Worm (Caenorhabditis elegans) whole organism, young adult: ENCODE results near the gene ifg-1.
A peak's percentile ranks its signal among the peaks of the same experiment; 100 is the strongest.

Experiments
- B0019.2 ChIP-seq: fragments of 200-800 bp; sonication (Bioruptor generic); conservative IDR thresholded peaks from 2 replicates; pipeline ENCODE4 v1.3.6; 2022; ENCODE audit warnings: missing genetic modification reagents, missing genetic modification characterization, missing compliant biosample characterization
- F33H1.4 ChIP-seq: fragments of 200-800 bp; sonication (Bioruptor generic); IDR thresholded peaks from 2 replicates; pipeline ENCODE4 v1.3.6; 2022; ENCODE audit warnings: missing genetic modification reagents, missing genetic modification characterization, missing compliant biosample characterization
- F57A8.1 ChIP-seq: fragments of 200-800 bp; sonication (Bioruptor generic); optimal IDR thresholded peaks from 2 replicates; lab custom pipeline; 2018; ENCODE audit warnings: mild to moderate bottlenecking, missing genetic modification characterization, moderate library complexity, missing compliant biosample characterization
- T26A5.8 ChIP-seq: sonication (generic microtip); optimal IDR thresholded peaks from 2 replicates; lab custom pipeline; 2016; ENCODE audit warnings: missing genetic modification characterization, missing compliant biosample characterization
- Y56A3A.18 ChIP-seq: fragments of 200-800 bp; sonication (Bioruptor generic); IDR thresholded peaks from 2 replicates; pipeline ENCODE4 v1.3.6; 2022; ENCODE audit warnings: missing genetic modification reagents, missing genetic modification characterization, missing compliant biosample characterization
- Y95B8A.8 ChIP-seq: fragments of 200-800 bp; sonication (Bioruptor generic); IDR thresholded peaks from 2 replicates; pipeline ENCODE4 v1.3.6; 2022; ENCODE audit warnings: missing genetic modification reagents, missing genetic modification characterization, missing compliant biosample characterization
- aptf-2 ChIP-seq: fragments of 200-800 bp; sonication (Bioruptor generic); conservative IDR thresholded peaks from 2 replicates; pipeline ENCODE4 v1.3.6; 2022; ENCODE audit warnings: missing genetic modification reagents, missing genetic modification characterization, missing compliant biosample characterization
- attf-3 ChIP-seq: fragments of 200-800 bp; sonication (Bioruptor generic); conservative IDR thresholded peaks from 2 replicates; pipeline ENCODE4 v1.3.6; 2022; ENCODE audit warnings: missing genetic modification reagents, missing genetic modification characterization, missing compliant biosample characterization
- attf-5 ChIP-seq: fragments of 200-800 bp; sonication (Bioruptor generic); optimal IDR thresholded peaks from 2 replicates; lab custom pipeline; 2018; ENCODE audit warnings: mild to moderate bottlenecking, missing genetic modification characterization, missing compliant biosample characterization
- attf-6 ChIP-seq: fragments of 200-800 bp; sonication (Bioruptor generic); IDR thresholded peaks from 2 replicates; pipeline ENCODE4 v1.3.6; 2022; ENCODE audit warnings: missing genetic modification reagents, missing genetic modification characterization, missing compliant biosample characterization
- bed-1 ChIP-seq: fragments of 200-800 bp; sonication (Bioruptor generic); IDR thresholded peaks from 2 replicates; pipeline ENCODE4 v1.3.6; 2022; ENCODE audit warnings: missing genetic modification reagents, missing genetic modification characterization, missing compliant biosample characterization
- cebp-1 ChIP-seq, 2 experiments: fragments of 200-800 bp in 1 of 2; sonication (Bioruptor generic) in 1 of 2; sonication (generic microtip) in 1 of 2; IDR thresholded peaks in 1 of 2; optimal IDR thresholded peaks in 1 of 2; 2 replicates each; pipeline versions ENCODE4 v1.3.6 to Lab custom; 2017 to 2022; ENCODE audit warnings: missing compliant biosample characterization in 2 of 2, missing genetic modification characterization in 2 of 2, mild to moderate bottlenecking in 1 of 2, missing genetic modification reagents in 1 of 2, moderate library complexity in 1 of 2
- ceh-27 ChIP-seq: fragments of 200-800 bp; sonication (Bioruptor generic); optimal IDR thresholded peaks from 2 replicates; lab custom pipeline; 2018; ENCODE audit warnings: mild to moderate bottlenecking, missing genetic modification characterization, moderate library complexity, missing compliant biosample characterization
- ceh-40 ChIP-seq: fragments of 200-800 bp; sonication (Bioruptor generic); IDR thresholded peaks from 2 replicates; pipeline ENCODE4 v1.3.6; 2022; ENCODE audit warnings: missing genetic modification characterization, missing compliant biosample characterization
- die-1 ChIP-seq: sonication (generic microtip); optimal IDR thresholded peaks from 2 replicates; lab custom pipeline; 2016; ENCODE audit warnings: missing genotype, mild to moderate bottlenecking, missing genetic modification characterization, missing compliant biosample characterization
- efl-1 ChIP-seq: fragments of 150-350 bp; optimal IDR thresholded peaks from 2 replicates; lab custom pipeline; 2014; ENCODE audit warnings: missing biosample characterization, missing genetic modification reagents, missing genetic modification characterization
- egl-18 ChIP-seq: fragments of 200-800 bp; sonication (Bioruptor generic); IDR thresholded peaks from 2 replicates; pipeline ENCODE4 v1.3.6; 2022; ENCODE audit warnings: missing genetic modification reagents, missing genetic modification characterization, missing compliant biosample characterization
- egl-44 ChIP-seq: fragments of 200-800 bp; sonication (Bioruptor generic); IDR thresholded peaks from 2 replicates; pipeline ENCODE4 v1.3.6; 2022; ENCODE audit warnings: missing genetic modification reagents, missing genetic modification characterization, missing compliant biosample characterization
- ets-4 ChIP-seq: fragments of 200-800 bp; sonication (Bioruptor generic); optimal IDR thresholded peaks from 2 replicates; lab custom pipeline; 2018; ENCODE audit warnings: mild to moderate bottlenecking, missing genetic modification characterization, missing compliant biosample characterization
- hlh-26 ChIP-seq: fragments of 200-800 bp; sonication (Bioruptor generic); conservative IDR thresholded peaks from 2 replicates; pipeline ENCODE4 v1.3.6; 2022; ENCODE audit warnings: missing genetic modification reagents, missing genetic modification characterization, missing compliant biosample characterization
- hmg-20 ChIP-seq: fragments of 200-800 bp; sonication (Bioruptor generic); IDR thresholded peaks from 2 replicates; pipeline ENCODE4 v1.3.6; 2022; ENCODE audit warnings: missing genetic modification reagents, missing genetic modification characterization, missing compliant biosample characterization
- lin-26 ChIP-seq: fragments of 200-800 bp; sonication (Bioruptor generic); IDR thresholded peaks from 2 replicates; pipeline ENCODE4 v1.3.6; 2022; ENCODE audit warnings: missing genetic modification reagents, missing genetic modification characterization, missing compliant biosample characterization
- lin-40 ChIP-seq: sonication (generic microtip); optimal IDR thresholded peaks from 2 replicates; lab custom pipeline; 2016; ENCODE audit warnings: missing genetic modification characterization, mild to moderate bottlenecking, missing compliant biosample characterization, missing genotype, missing genetic modification reagents
- lin-54 ChIP-seq: fragments of 200-800 bp; sonication (Bioruptor generic); optimal IDR thresholded peaks from 2 replicates; lab custom pipeline; 2018; ENCODE audit warnings: mild to moderate bottlenecking, missing genetic modification characterization, missing compliant biosample characterization
- lsy-27 ChIP-seq: sonication (generic microtip); optimal IDR thresholded peaks from 2 replicates; lab custom pipeline; 2017; ENCODE audit warnings: missing genetic modification characterization, mild to moderate bottlenecking, missing compliant biosample characterization, antibody characterized with exemption, missing genotype, borderline replicate concordance; ENCODE audit not compliant: insufficient read depth
- madf-10 ChIP-seq: sonication (generic microtip); optimal IDR thresholded peaks from 2 replicates; lab custom pipeline; 2016; ENCODE audit warnings: mild to moderate bottlenecking, missing genetic modification characterization, missing compliant biosample characterization
- madf-6 ChIP-seq: fragments of 200-800 bp; sonication (Bioruptor generic); IDR thresholded peaks from 2 replicates; pipeline ENCODE4 v1.3.6; 2022; ENCODE audit warnings: missing genetic modification reagents, missing genetic modification characterization, missing compliant biosample characterization
- madf-8 ChIP-seq: fragments of 200-800 bp; sonication (Bioruptor generic); conservative IDR thresholded peaks from 2 replicates; pipeline ENCODE4 v1.3.6; 2022; ENCODE audit warnings: missing genetic modification reagents, missing genetic modification characterization, missing compliant biosample characterization
- mcd-1 ChIP-seq: fragments of 200-800 bp; sonication (Bioruptor generic); IDR thresholded peaks from 2 replicates; pipeline ENCODE4 v1.3.6; 2022; ENCODE audit warnings: missing genetic modification reagents, missing genetic modification characterization, missing compliant biosample characterization
- nfya-1 ChIP-seq: sonication (generic microtip); optimal IDR thresholded peaks from 2 replicates; lab custom pipeline; 2017; ENCODE audit warnings: antibody characterized with exemption, missing compliant biosample characterization, missing genetic modification characterization, borderline replicate concordance; ENCODE audit not compliant: insufficient read depth
- nfya-2 ChIP-seq: fragments of 200-800 bp; sonication (Bioruptor generic); IDR thresholded peaks from 2 replicates; pipeline ENCODE4 v1.3.6; 2022; ENCODE audit warnings: missing genetic modification reagents, missing genetic modification characterization, missing compliant biosample characterization
- nfyb-1 ChIP-seq: fragments of 200-800 bp; sonication (Bioruptor generic); IDR thresholded peaks from 2 replicates; pipeline ENCODE4 v1.3.6; 2022; ENCODE audit warnings: missing genetic modification reagents, missing genetic modification characterization, missing compliant biosample characterization
- rcor-1 ChIP-seq: fragments of 200-800 bp; sonication (Bioruptor generic); IDR thresholded peaks from 2 replicates; pipeline ENCODE4 v1.3.6; 2022; ENCODE audit warnings: missing genetic modification reagents, missing genetic modification characterization, missing compliant biosample characterization
- repo-1 ChIP-seq: sonication (generic microtip); optimal IDR thresholded peaks from 2 replicates; lab custom pipeline; 2017; ENCODE audit warnings: mild to moderate bottlenecking, missing genetic modification characterization, missing compliant biosample characterization
- snpc-1.1 ChIP-seq: sonication (generic microtip); optimal IDR thresholded peaks from 2 replicates; lab custom pipeline; 2017; ENCODE audit warnings: missing genetic modification characterization, mild to moderate bottlenecking, missing compliant biosample characterization, antibody characterized with exemption, moderate library complexity, missing genotype, missing genetic modification reagents; ENCODE audit not compliant: insufficient read depth
- snpc-1.3 ChIP-seq: sonication (generic microtip); optimal IDR thresholded peaks from 2 replicates; lab custom pipeline; 2017; ENCODE audit warnings: missing genetic modification characterization, mild to moderate bottlenecking, missing compliant biosample characterization, antibody characterized with exemption, moderate library complexity, missing genotype, missing genetic modification reagents; ENCODE audit not compliant: insufficient read depth
- snpc-3.4 ChIP-seq: sonication (generic microtip); optimal IDR thresholded peaks from 2 replicates; lab custom pipeline; 2017; ENCODE audit warnings: missing genetic modification characterization, mild to moderate bottlenecking, missing compliant biosample characterization, antibody characterized with exemption, moderate library complexity, missing genotype, missing genetic modification reagents
- somi-1 ChIP-seq: fragments of 200-800 bp; sonication (Bioruptor generic); optimal IDR thresholded peaks from 2 replicates; lab custom pipeline; 2018; ENCODE audit warnings: mild to moderate bottlenecking, missing genetic modification characterization, missing compliant biosample characterization
- sptf-2 ChIP-seq: fragments of 200-800 bp; sonication (Bioruptor generic); optimal IDR thresholded peaks from 2 replicates; lab custom pipeline; 2018; ENCODE audit warnings: mild to moderate bottlenecking, missing genetic modification characterization, missing compliant biosample characterization
- tbp1 ChIP-seq: fragments of 200-800 bp; sonication (Bioruptor generic); optimal IDR thresholded peaks from 2 replicates; lab custom pipeline; 2018; ENCODE audit warnings: mild to moderate bottlenecking, missing genetic modification characterization, missing compliant biosample characterization
- tlf-1 ChIP-seq: fragments of 200-800 bp; sonication (Bioruptor generic); optimal IDR thresholded peaks from 2 replicates; lab custom pipeline; 2018; ENCODE audit warnings: mild to moderate bottlenecking, missing genetic modification characterization, missing compliant biosample characterization
- zfh-2 ChIP-seq: fragments of 200-800 bp; sonication (Bioruptor generic); conservative IDR thresholded peaks from 2 replicates; pipeline ENCODE4 v1.3.6; 2022; ENCODE audit warnings: missing genetic modification reagents, missing genetic modification characterization, missing compliant biosample characterization
- ztf-22 ChIP-seq: fragments of 200-800 bp; sonication (Bioruptor generic); optimal IDR thresholded peaks from 2 replicates; lab custom pipeline; 2018; ENCODE audit warnings: mild to moderate bottlenecking, missing genetic modification characterization, moderate library complexity, missing compliant biosample characterization

ifg-1 gene

DNA sequence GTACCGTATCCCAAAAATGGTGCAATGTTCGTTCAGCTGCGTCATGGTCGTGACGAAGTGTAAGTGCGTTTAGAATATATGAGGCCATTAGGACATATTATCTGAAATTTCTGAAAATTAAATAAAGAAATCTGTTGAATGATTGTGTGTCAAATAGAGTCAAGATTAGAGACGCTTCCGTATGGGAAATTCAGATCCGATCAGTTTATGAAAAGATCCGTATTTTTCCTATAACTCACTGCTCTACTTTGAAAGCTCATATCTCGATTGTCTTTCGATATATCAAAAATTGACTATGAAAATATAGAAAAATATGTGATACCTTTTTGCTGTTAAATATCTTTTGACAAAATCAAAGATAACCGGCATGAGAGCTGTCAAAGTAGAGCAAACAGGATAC, 36.7 kb upstream of the ifg-1 start, which contains the start of gene T05C12.4:
Gene T05C12.4, minus strand, starts transcription at position 101 of the 400 bp plus-strand sequence.
- TF ChIP-seq sptf-2 (GFP tag; lab: Kevin White, UChicago): no peak
- TF ChIP-seq egl-44 (GFP tag; lab: Robert Waterston, UW): no peak
- no peak for TF ChIP-seq lin-54 (GFP tag; lab: Kevin White, UChicago)
- TF ChIP-seq F57A8.1 (GFP tag; lab: Kevin White, UChicago): no peak
- TF ChIP-seq madf-6 (GFP tag; lab: Robert Waterston, UW): no peak
- no peak for TF ChIP-seq B0019.2 (GFP tag; lab: Robert Waterston, UW)
- TF ChIP-seq rcor-1 (GFP tag; lab: Robert Waterston, UW): no peak
- no peak for TF ChIP-seq madf-10 (tag; lab: Kevin White, UChicago)
- no peak for TF ChIP-seq hmg-20
- TF ChIP-seq tlf-1 (GFP tag; lab: Kevin White, UChicago): no peak
- TF ChIP-seq F33H1.4: no peak
- no peak for TF ChIP-seq snpc-1.1 (tag; lab: Kevin White, UChicago)
- TF ChIP-seq repo-1 (tag; lab: Kevin White, UChicago): no peak
- no peak for TF ChIP-seq nfya-2 (GFP tag; lab: Robert Waterston, UW)
- TF ChIP-seq ceh-40 (GFP tag; lab: Robert Waterston, UW): no peak
- TF ChIP-seq nfya-1 (tag; lab: Kevin White, UChicago): no peak
- no peak for TF ChIP-seq ztf-22 (GFP tag; lab: Kevin White, UChicago)

DNA sequence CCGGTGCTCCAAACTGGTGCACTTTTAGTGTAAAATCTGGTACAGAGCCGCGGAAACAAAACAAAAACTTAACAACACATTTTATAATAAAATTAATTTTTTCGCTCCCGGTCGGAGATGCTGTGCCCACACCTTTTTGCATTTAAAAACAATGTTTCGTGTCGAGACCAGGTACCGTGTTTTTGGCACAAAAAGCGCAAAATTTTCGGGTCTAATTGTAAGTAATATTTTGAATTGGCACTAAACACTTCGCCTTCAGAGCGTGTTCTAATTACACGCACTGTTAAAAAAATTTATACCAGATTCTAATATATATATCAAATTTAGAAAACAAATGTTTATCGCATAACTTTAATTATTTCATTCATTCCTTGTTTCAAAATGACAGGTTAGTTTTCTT, 35.6 kb upstream of the ifg-1 start, which contains the start of gene dylt-3:
Gene dylt-3, plus strand, starts transcription at position 301 of the 400 bp plus-strand sequence.
- TF ChIP-seq egl-18 (GFP tag; lab: Robert Waterston, UW) (no peak), nfya-2 (GFP tag; lab: Robert Waterston, UW) (no peak), snpc-1.1 (tag; lab: Kevin White, UChicago) (no peak), somi-1 (GFP tag; lab: Kevin White, UChicago) (no peak), lin-40 (no peak), mcd-1 (GFP tag; lab: Robert Waterston, UW) (no peak)

DNA sequence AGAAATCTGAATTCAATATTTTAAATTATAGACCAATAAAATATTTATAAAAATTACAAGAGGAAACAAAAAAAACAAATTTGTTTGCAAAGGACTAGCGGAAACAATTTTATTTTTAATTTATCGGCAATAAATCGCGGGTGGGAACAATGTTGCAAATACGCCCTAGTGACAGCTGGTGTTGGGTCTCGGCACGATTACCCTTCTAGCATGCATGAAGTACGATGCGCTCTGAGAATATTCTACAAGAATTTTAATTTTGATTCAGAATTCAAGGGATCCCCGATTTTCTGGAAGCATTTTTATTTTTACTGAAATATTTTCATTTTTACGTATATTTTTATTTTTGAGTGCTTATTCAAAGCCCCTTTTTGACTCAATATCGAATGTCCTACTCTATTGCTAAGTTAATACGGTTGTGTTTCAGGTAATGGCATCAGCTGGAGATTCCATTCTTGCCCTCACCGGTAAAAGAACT, 32.0 kb upstream of the ifg-1 start, which contains the start of the genes mig-5 and cct-1:
Gene mig-5, minus strand, starts transcription at position 8 of the 478 bp plus-strand sequence.
Gene cct-1, plus strand, starts transcription at position 428 of the 478 bp plus-strand sequence.
- TF ChIP-seq die-1 (tag; lab: Kevin White, UChicago): peak; percentile 30
- TF ChIP-seq lin-26 (GFP tag; lab: Robert Waterston, UW): no peak
- TF ChIP-seq efl-1: peak; percentile 81
- peak; percentile 26 for TF ChIP-seq snpc-3.4 (tag; lab: Kevin White, UChicago)
- peak; percentile 96 for TF ChIP-seq nfyb-1 (GFP tag; lab: Robert Waterston, UW)
- TF ChIP-seq attf-5 (GFP tag; lab: Kevin White, UChicago): peak; percentile 96
- peak; percentile 72 for TF ChIP-seq tbp1 (GFP tag; lab: Kevin White, UChicago)
- peak; percentile 52; the same call in 1 of the 2 replicates for TF ChIP-seq cebp-1 (GFP tag; IDR thresholded peaks at IDR 0.05; lab: Robert Waterston, UW)
- TF ChIP-seq cebp-1 (tag; optimal IDR thresholded peaks at IDR 0.05; lab: Kevin White, UChicago): no peak
- no peak for TF ChIP-seq ets-4 (GFP tag; lab: Kevin White, UChicago)
- TF ChIP-seq Y95B8A.8 (GFP tag; lab: Robert Waterston, UW): peak; percentile 74; the same call in 1 of the 2 replicates
- peak; percentile 71 for TF ChIP-seq madf-8 (GFP tag; lab: Robert Waterston, UW)
- peak; percentile 86; the same call in 1 of the 2 replicates for TF ChIP-seq Y56A3A.18
- no peak for TF ChIP-seq bed-1 (GFP tag; lab: Robert Waterston, UW)
- TF ChIP-seq snpc-1.3 (tag; lab: Kevin White, UChicago): peak; percentile 62
- TF ChIP-seq attf-3 (GFP tag; lab: Robert Waterston, UW): peak; percentile 79
- TF ChIP-seq T26A5.8: no peak
- no peak for TF ChIP-seq aptf-2 (GFP tag; lab: Robert Waterston, UW)
- TF ChIP-seq zfh-2 (GFP tag; lab: Robert Waterston, UW): no peak
- TF ChIP-seq tlf-1 (GFP tag; lab: Kevin White, UChicago): peak; percentile 84
- peak; percentile 84 for TF ChIP-seq ceh-27 (GFP tag; lab: Kevin White, UChicago)
- TF ChIP-seq lsy-27 (tag; lab: Kevin White, UChicago): no peak
- TF ChIP-seq hlh-26: no peak
- TF ChIP-seq attf-6 (GFP tag; lab: Robert Waterston, UW): 0 out of 2 replicates have a peak, but pooled peaks have one; percentile 33
